Fruit fly (Drosophila melanogaster): ENCODE results near the gene CG31683.

CG31683 gene

DNA sequence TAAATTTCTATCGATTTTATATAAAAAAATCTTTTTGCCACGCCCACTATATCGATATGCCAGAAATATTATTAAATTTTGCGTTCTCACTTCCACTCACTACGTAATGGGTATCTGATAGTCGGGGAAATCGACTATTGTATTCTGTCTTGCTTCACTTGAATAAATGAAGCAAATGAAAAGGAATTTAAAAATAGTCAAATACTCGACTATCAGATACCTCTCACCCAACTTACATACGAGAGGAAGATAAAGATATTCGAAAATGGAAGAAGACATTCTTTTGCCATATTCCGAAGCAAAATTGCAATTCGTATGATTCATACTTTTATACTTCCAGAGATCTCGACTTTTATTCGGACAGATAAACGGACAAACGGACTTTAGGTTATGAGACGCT lies 35.9 kb downstream of the CG31683 start:
- TF ChIP-seq Vsx2 (GFP tag; optimal IDR thresholded peaks at IDR 0.05; ENCODE audit: partially characterized antibody), result no peak
- no peak for TF ChIP-seq dl (GFP tag; optimal IDR thresholded peaks at IDR 0.05; ENCODE audit: insufficient read depth in 1 of 2, partially characterized antibody in 2 of 2)
- TF ChIP-seq Hnf4 (GFP tag; optimal IDR thresholded peaks at IDR 0.05), result no peak

DNA sequence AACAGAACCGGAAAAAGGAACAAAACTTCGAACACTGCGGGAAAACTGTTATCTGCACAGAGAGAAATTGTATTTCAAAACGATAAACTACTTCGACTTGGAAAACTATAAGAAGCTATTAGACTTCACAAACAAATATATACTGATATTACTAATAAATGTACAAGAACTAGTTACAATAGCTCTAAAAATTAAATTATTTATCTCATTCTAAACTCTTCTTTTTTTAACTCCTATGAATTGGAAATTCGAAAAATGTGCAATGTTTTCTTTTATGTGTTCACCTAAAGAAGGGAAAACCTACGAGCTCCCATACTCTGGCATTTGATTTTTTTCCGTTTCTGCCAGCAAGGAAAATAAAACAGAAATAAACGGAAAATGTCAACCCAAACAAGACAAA lies 48.4 kb downstream of the CG31683 start:
- no peak for TF ChIP-seq Hr83 (GFP tag; optimal IDR thresholded peaks at IDR 0.05; ENCODE audit: poor library complexity, severe bottlenecking)
- no peak for TF ChIP-seq GATAd (GFP tag; optimal IDR thresholded peaks at IDR 0.05)
- TF ChIP-seq N (GFP tag; optimal IDR thresholded peaks at IDR 0.05), result no peak
- TF ChIP-seq Vsx2 (GFP tag; optimal IDR thresholded peaks at IDR 0.05; ENCODE audit: partially characterized antibody), result no peak
- TF ChIP-seq ey (GFP tag; optimal IDR thresholded peaks at IDR 0.05), result no peak
- no peak for TF ChIP-seq Abd-B (GFP tag; optimal IDR thresholded peaks at IDR 0.05)

DNA sequence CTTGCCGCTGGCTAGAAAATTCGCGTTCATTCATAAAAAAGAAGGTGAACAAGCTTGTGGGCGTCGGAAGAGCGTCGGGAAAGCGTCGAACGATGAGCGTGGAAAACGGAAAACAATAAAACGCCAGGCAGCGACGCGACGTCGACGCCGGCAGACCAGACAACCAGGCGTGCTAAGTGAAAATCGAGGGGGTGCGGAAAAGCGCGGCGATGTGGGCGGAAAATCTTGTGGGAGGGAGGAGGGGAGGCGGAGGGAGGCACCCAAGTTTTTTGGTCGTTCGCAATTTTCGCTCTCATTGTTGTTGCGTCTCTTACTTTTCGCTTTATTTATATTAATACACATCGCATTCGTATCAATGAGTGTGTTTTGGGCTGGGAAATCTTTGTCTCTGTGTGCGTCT lies 48.9 kb downstream of the CG31683 start:
- peak; percentile 7 for TF ChIP-seq fru (GFP tag; optimal IDR thresholded peaks at IDR 0.05)
- no peak for TF ChIP-seq HLH106 (tag; optimal IDR thresholded peaks at IDR 0.05)

DNA sequence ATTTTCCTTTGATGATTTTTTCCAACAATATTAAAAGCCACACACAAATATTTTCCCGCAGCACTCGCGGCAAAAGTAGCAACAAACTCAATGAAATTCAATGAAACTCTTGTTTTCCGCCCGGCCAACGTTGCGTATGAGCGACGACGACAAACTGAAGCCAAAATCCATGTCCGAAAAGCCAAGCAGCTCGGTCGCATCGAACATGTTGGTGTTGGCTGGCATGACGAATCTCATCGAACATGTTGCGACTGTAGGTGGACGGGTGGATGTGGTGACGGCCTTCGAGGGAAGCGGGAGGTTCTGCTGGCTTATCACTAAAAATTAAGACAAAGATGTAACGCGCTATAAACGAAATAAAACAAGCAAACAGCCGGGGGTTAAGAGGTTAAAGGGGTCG lies 50.5 kb downstream of the CG31683 start:
- no peak for TF ChIP-seq Mio (GFP tag; optimal IDR thresholded peaks at IDR 0.05)
- no peak for TF ChIP-seq OdsH (GFP tag; optimal IDR thresholded peaks at IDR 0.05)
- no peak for TF ChIP-seq ey (GFP tag; optimal IDR thresholded peaks at IDR 0.05)
- TF ChIP-seq woc (GFP tag; optimal IDR thresholded peaks at IDR 0.05), result no peak
- TF ChIP-seq CG32264 (GFP tag; optimal IDR thresholded peaks at IDR 0.05), result no peak
- TF ChIP-seq tai (GFP tag; optimal IDR thresholded peaks at IDR 0.05), result no peak
- TF ChIP-seq Myc (optimal IDR thresholded peaks at IDR 0.05), result no peak
- no peak for TF ChIP-seq Hr78 (GFP tag; optimal IDR thresholded peaks at IDR 0.05)
- TF ChIP-seq Rel (GFP tag; optimal IDR thresholded peaks at IDR 0.05), result no peak
- no peak for TF ChIP-seq Rel (tag; optimal IDR thresholded peaks at IDR 0.05)
- no peak for TF ChIP-seq dl (GFP tag; optimal IDR thresholded peaks at IDR 0.05; ENCODE audit: insufficient read depth in 1 of 2, partially characterized antibody in 2 of 2)
- TF ChIP-seq sage (GFP tag; optimal IDR thresholded peaks at IDR 0.05), result no peak
- no peak for TF ChIP-seq usp (GFP tag; optimal IDR thresholded peaks at IDR 0.05)
- TF ChIP-seq lola (GFP tag; optimal IDR thresholded peaks at IDR 0.05), result no peak
- no peak for TF ChIP-seq Dif (GFP tag; optimal IDR thresholded peaks at IDR 0.05; ENCODE audit: partially characterized antibody)
- TF ChIP-seq dsf (GFP tag; optimal IDR thresholded peaks at IDR 0.05; ENCODE audit: borderline replicate concordance), result no peak
- TF ChIP-seq Hnf4 (GFP tag; optimal IDR thresholded peaks at IDR 0.05), result no peak
- no peak for TF ChIP-seq HLH106 (tag; optimal IDR thresholded peaks at IDR 0.05)

Measured in whole organism, wandering third instar larva.